Fruit fly (Drosophila melanogaster): Measurements from ENCODE around the gene RecQ5.

The RecQ5 gene

dm6 chr3L:14611406-14612335 lies 20.2 kb downstream of the RecQ5 start:
- TF ChIP-seq sage (GFP tag; optimal IDR thresholded peaks at IDR 0.05) (no peak), GATAd (GFP tag; optimal IDR thresholded peaks at IDR 0.05) (no peak), ey (GFP tag; optimal IDR thresholded peaks at IDR 0.05) (no peak), psq (GFP tag; optimal IDR thresholded peaks at IDR 0.05) (peak; percentile 54), N (GFP tag; optimal IDR thresholded peaks at IDR 0.05) (no peak), foxo (GFP tag; optimal IDR thresholded peaks at IDR 0.05) (peak in 1 of 2 experiments; percentile 36), Rel (GFP tag; optimal IDR thresholded peaks at IDR 0.05) (no peak), Rel (tag; optimal IDR thresholded peaks at IDR 0.05) (no peak), sv (GFP tag; optimal IDR thresholded peaks at IDR 0.05) (no peak), Myc (optimal IDR thresholded peaks at IDR 0.05) (no peak), jim (GFP tag; optimal IDR thresholded peaks at IDR 0.05) (no peak), Vsx2 (GFP tag; optimal IDR thresholded peaks at IDR 0.05; ENCODE audit: partially characterized antibody) (peak; percentile 66), CG32264 (GFP tag; optimal IDR thresholded peaks at IDR 0.05) (no peak), Sp1 (GFP tag; optimal IDR thresholded peaks at IDR 0.05) (peak; percentile 74), brk (GFP tag; optimal IDR thresholded peaks at IDR 0.05) (no peak), HLH106 (tag; optimal IDR thresholded peaks at IDR 0.05) (peak; percentile 65)

- TF ChIP-seq lola (GFP tag; optimal IDR thresholded peaks at IDR 0.05) (no peak), ey (GFP tag; optimal IDR thresholded peaks at IDR 0.05) (no peak), dsf (GFP tag; optimal IDR thresholded peaks at IDR 0.05; ENCODE audit: borderline replicate concordance) (no peak), GATAd (GFP tag; optimal IDR thresholded peaks at IDR 0.05) (no peak), sage (GFP tag; optimal IDR thresholded peaks at IDR 0.05) (no peak), Vsx2 (GFP tag; optimal IDR thresholded peaks at IDR 0.05; ENCODE audit: partially characterized antibody) (no peak), pan (optimal IDR thresholded peaks at IDR 0.05) (no peak), Sp1 (GFP tag; optimal IDR thresholded peaks at IDR 0.05) (peak; percentile 68), CG9705 (GFP tag; optimal IDR thresholded peaks at IDR 0.05) (no peak), CG32264 (GFP tag; optimal IDR thresholded peaks at IDR 0.05) (no peak), CrebA (GFP tag; optimal IDR thresholded peaks at IDR 0.05; ENCODE audit: borderline replicate concordance) (no peak), tai (GFP tag; optimal IDR thresholded peaks at IDR 0.05) (no peak), Hr78 (GFP tag; optimal IDR thresholded peaks at IDR 0.05) (no peak), foxo (GFP tag; optimal IDR thresholded peaks at IDR 0.05) (peak in 1 of 2 experiments; percentile 52), dl (GFP tag; optimal IDR thresholded peaks at IDR 0.05; ENCODE audit: insufficient read depth in 1 of 2, partially characterized antibody in 2 of 2) (no peak), Dif (GFP tag; optimal IDR thresholded peaks at IDR 0.05; ENCODE audit: partially characterized antibody) (no peak), N (GFP tag; optimal IDR thresholded peaks at IDR 0.05) (no peak), Hnf4 (GFP tag; optimal IDR thresholded peaks at IDR 0.05) (no peak), Mio (GFP tag; optimal IDR thresholded peaks at IDR 0.05) (no peak), psq (GFP tag; optimal IDR thresholded peaks at IDR 0.05) (peak; percentile 61), Hr83 (GFP tag; optimal IDR thresholded peaks at IDR 0.05; ENCODE audit: poor library complexity, severe bottlenecking) (no peak), rgr (GFP tag; optimal IDR thresholded peaks at IDR 0.05) (no peak), woc (GFP tag; optimal IDR thresholded peaks at IDR 0.05) (peak; percentile 3), br (GFP tag; optimal IDR thresholded peaks at IDR 0.05) (no peak), h (GFP tag; optimal IDR thresholded peaks at IDR 0.05) (peak; percentile 37), brk (GFP tag; optimal IDR thresholded peaks at IDR 0.05) (peak; percentile 40), sv (GFP tag; optimal IDR thresholded peaks at IDR 0.05) (no peak), Dfd (GFP tag; optimal IDR thresholded peaks at IDR 0.05) (no peak), jim (GFP tag; optimal IDR thresholded peaks at IDR 0.05) (no peak), Myc (optimal IDR thresholded peaks at IDR 0.05) (no peak), dmrt93B (GFP tag; optimal IDR thresholded peaks at IDR 0.05) (peak; percentile 42), usp (GFP tag; optimal IDR thresholded peaks at IDR 0.05) (no peak), HLH106 (tag; optimal IDR thresholded peaks at IDR 0.05) (peak; percentile 67), OdsH (GFP tag; optimal IDR thresholded peaks at IDR 0.05) (peak; percentile 40), Rel (GFP tag; optimal IDR thresholded peaks at IDR 0.05) (no peak), Rel (tag; optimal IDR thresholded peaks at IDR 0.05) (no peak), fru (GFP tag; optimal IDR thresholded peaks at IDR 0.05) (no peak), Abd-B (GFP tag; optimal IDR thresholded peaks at IDR 0.05) (no peak), Jra (GFP tag; optimal IDR thresholded peaks at IDR 0.05) (no peak)
Observed at dm6 chr3L:14610458-14610857, 21.4 kb downstream of the RecQ5 start.

Data from whole organism, wandering third instar larva.